Worm (Caenorhabditis elegans) whole organism, midembryonic: ENCODE results near the gene srz-103.

Source experiments
- tab-1 ChIP-seq: fragments of 200-800 bp; sonication (Bioruptor generic); IDR thresholded peaks from 2 replicates; pipeline ENCODE4 v1.3.6; 2022; ENCODE audit warnings: missing genetic modification characterization, missing compliant biosample characterization
- ztf-23 ChIP-seq: fragments of 200-800 bp; sonication (Bioruptor generic); IDR thresholded peaks from 2 replicates; pipeline ENCODE4 v1.3.6; 2022; ENCODE audit warnings: missing genetic modification reagents, missing genetic modification characterization, missing compliant biosample characterization

DNA sequence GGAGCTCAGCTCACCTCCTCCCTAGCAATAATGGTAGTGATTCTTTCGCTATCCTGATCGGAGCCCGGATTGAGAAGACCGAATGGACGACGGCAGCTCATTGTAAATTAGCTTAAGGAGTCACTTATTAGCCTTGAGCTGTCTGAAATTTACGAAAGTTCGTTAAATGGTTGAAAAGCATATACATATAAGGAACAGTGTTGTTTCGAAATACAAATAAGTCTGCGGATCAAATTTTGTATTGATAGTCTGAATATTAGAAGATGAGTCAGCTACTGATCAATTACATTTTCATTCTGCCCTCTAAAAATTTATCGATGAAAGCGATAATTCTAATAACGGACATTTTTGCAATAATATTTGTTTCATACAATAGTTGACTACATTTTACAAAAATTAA lies 12.5 kb downstream of the srz-103 start, which contains the start of gene F14F8.14:
- TF ChIP-seq tab-1 (GFP tag; lab: Robert Waterston, UW) (no peak), ztf-23 (GFP tag; lab: Robert Waterston, UW) (no peak)
